Fruit fly (Drosophila melanogaster): Measurements from ENCODE around the gene CG34428.

- no peak for TF ChIP-seq EcR (GFP tag; optimal IDR thresholded peaks at IDR 0.05)
- no peak for TF ChIP-seq Ets98B (GFP tag; IDR thresholded peaks at IDR 0.05)
- TF ChIP-seq CG34367 (tag; optimal IDR thresholded peaks at IDR 0.05) = no peak
- no peak for TF ChIP-seq D1 (tag; optimal IDR thresholded peaks at IDR 0.05)
- no peak for TF ChIP-seq CG12605 (GFP tag; IDR thresholded peaks at IDR 0.05)
- TF ChIP-seq CG13204 (GFP tag; optimal IDR thresholded peaks at IDR 0.05) = no peak
- TF ChIP-seq CG32121 (GFP tag; IDR thresholded peaks at IDR 0.05) = no peak
- TF ChIP-seq CG9948 (tag; optimal IDR thresholded peaks at IDR 0.05) = no peak
- TF ChIP-seq CG4496 (GFP tag; IDR thresholded peaks at IDR 0.05) = no peak
- no peak for TF ChIP-seq rn (GFP tag; IDR thresholded peaks at IDR 0.05)
- TF ChIP-seq Pif1B (GFP tag; optimal IDR thresholded peaks at IDR 0.05) = no peak
Observed at dm6 chr3L:13087189-13087588, 25.6 kb downstream of the CG34428 start, which contains the start of gene CG17300.

Data from whole organism, pupa.